Worm (Caenorhabditis elegans) whole organism, L4 larva: Measurements from ENCODE around the gene C26B9.6.

Source experiments
- F10B5.3 ChIP-seq: sonication (generic microtip); optimal IDR thresholded peaks from 2 replicates; lab custom pipeline; 2016; ENCODE audit warnings: mild to moderate bottlenecking, missing genetic modification characterization, missing compliant biosample characterization
- F37D6.2 ChIP-seq: sonication (generic microtip); optimal IDR thresholded peaks from 2 replicates; lab custom pipeline; 2016; ENCODE audit warnings: mild to moderate bottlenecking, missing genetic modification characterization, missing compliant biosample characterization
- R02D3.7 ChIP-seq: fragments of 150-350 bp; sonication (generic microtip); optimal IDR thresholded peaks from 3 replicates; lab custom pipeline; 2014; ENCODE audit warnings: missing biosample characterization, missing genetic modification characterization
- T20F7.1 ChIP-seq: fragments of 200-800 bp; sonication (Bioruptor generic); optimal IDR thresholded peaks from 2 replicates; lab custom pipeline; 2018; ENCODE audit warnings: mild to moderate bottlenecking, missing genetic modification characterization, missing compliant biosample characterization
- T26A8.4 ChIP-seq: fragments of 200-800 bp; sonication (Bioruptor generic); IDR thresholded peaks from 2 replicates; pipeline ENCODE4 v1.3.6; 2022; ENCODE audit warnings: missing genetic modification characterization, missing compliant biosample characterization
- Y105C5A.15 ChIP-seq: fragments of 200-800 bp; sonication (Bioruptor generic); IDR thresholded peaks from 2 replicates; pipeline ENCODE4 v1.3.6; 2022; ENCODE audit warnings: missing genetic modification characterization, missing compliant biosample characterization
- Y48G9A.11 ChIP-seq: fragments of 200-800 bp; sonication (Bioruptor generic); IDR thresholded peaks from 2 replicates; pipeline ENCODE4 v1.3.6; 2022; ENCODE audit warnings: missing genetic modification reagents, missing genetic modification characterization, missing compliant biosample characterization
- aha-1 ChIP-seq: fragments of 150-350 bp; peaks from one replicate; lab custom pipeline; 2014; ENCODE audit warnings: missing biosample characterization, missing genetic modification characterization
- ceh-20 ChIP-seq: fragments of 200-800 bp; sonication (Bioruptor generic); IDR thresholded peaks from 2 replicates; pipeline ENCODE4 v1.3.6; 2022; ENCODE audit warnings: missing genetic modification reagents, missing genetic modification characterization, missing compliant biosample characterization
- ceh-32 ChIP-seq: sonication (generic microtip); optimal IDR thresholded peaks from 2 replicates; lab custom pipeline; 2016; ENCODE audit warnings: mild to moderate bottlenecking, missing genetic modification characterization, missing compliant biosample characterization; ENCODE audit not compliant: poor library complexity
- ceh-82 ChIP-seq: sonication (generic microtip); optimal IDR thresholded peaks from 2 replicates; lab custom pipeline; 2017; ENCODE audit warnings: missing biosample characterization, missing genetic modification characterization
- ctbp-1 ChIP-seq: fragments of 200-800 bp; sonication (Bioruptor generic); IDR thresholded peaks from 2 replicates; pipeline ENCODE4 v1.3.6; 2022; ENCODE audit warnings: missing genetic modification reagents, missing genetic modification characterization, missing compliant biosample characterization
- daf-16 ChIP-seq, 3 experiments: sonication (generic microtip); optimal IDR thresholded peaks; 2 replicates each; lab custom pipeline; 2016 to 2017; ENCODE audit warnings: missing genetic modification characterization in 3 of 3, missing genetic modification reagents in 3 of 3, mild to moderate bottlenecking in 2 of 3, missing compliant biosample characterization in 2 of 3, missing biosample characterization in 1 of 3, moderate library complexity in 1 of 3
- daf-19 ChIP-seq: fragments of 200-800 bp; sonication (Bioruptor generic); conservative IDR thresholded peaks from 2 replicates; pipeline ENCODE4 v1.3.6; 2022; ENCODE audit warnings: missing genetic modification characterization, missing compliant biosample characterization
- dmd-6 ChIP-seq: fragments of 200-800 bp; sonication (Bioruptor generic); IDR thresholded peaks from 2 replicates; pipeline ENCODE4 v1.3.6; 2022; ENCODE audit warnings: missing genetic modification reagents, missing genetic modification characterization, missing compliant biosample characterization
- hlh-11 ChIP-seq: fragments of 200-800 bp; sonication (Bioruptor generic); optimal IDR thresholded peaks from 2 replicates; lab custom pipeline; 2018; ENCODE audit warnings: mild to moderate bottlenecking, missing genetic modification characterization, missing compliant biosample characterization
- jun-1 ChIP-seq: fragments of 150-350 bp; optimal IDR thresholded peaks from 2 replicates; lab custom pipeline; 2014; ENCODE audit warnings: missing biosample characterization, missing genetic modification reagents, missing genetic modification characterization
- lin-29 ChIP-seq: fragments of 200-800 bp; sonication (Bioruptor generic); IDR thresholded peaks from 2 replicates; pipeline ENCODE4 v1.3.6; 2022; ENCODE audit warnings: missing genetic modification reagents, missing genetic modification characterization, missing compliant biosample characterization
- lin-38 ChIP-seq: fragments of 200-800 bp; sonication (Bioruptor generic); IDR thresholded peaks from 2 replicates; pipeline ENCODE4 v1.3.6; 2022; ENCODE audit warnings: missing genetic modification reagents, missing genetic modification characterization, missing compliant biosample characterization
- lir-3 ChIP-seq: sonication (generic microtip); optimal IDR thresholded peaks from 2 replicates; lab custom pipeline; 2016; ENCODE audit warnings: mild to moderate bottlenecking, missing genetic modification characterization, missing compliant biosample characterization
- lsy-2 ChIP-seq, 2 experiments: fragments of 150-350 bp in 1 of 2; sonication (generic microtip) in 1 of 2; optimal IDR thresholded peaks; 2 replicates each; lab custom pipeline; 2014 to 2017; ENCODE audit warnings: missing biosample characterization in 2 of 2, missing genetic modification characterization in 2 of 2
- mxl-2 ChIP-seq: fragments of 200-800 bp; sonication (Bioruptor generic); conservative IDR thresholded peaks from 2 replicates; pipeline ENCODE4 v1.3.6; 2022; ENCODE audit warnings: missing genetic modification reagents, missing genetic modification characterization, missing compliant biosample characterization
- nhr-102 ChIP-seq: sonication (generic microtip); optimal IDR thresholded peaks from 2 replicates; lab custom pipeline; 2016; ENCODE audit warnings: mild to moderate bottlenecking, missing genetic modification characterization, moderate library complexity, missing compliant biosample characterization
- nhr-11 ChIP-seq: fragments of 150-350 bp; optimal IDR thresholded peaks from 2 replicates; lab custom pipeline; 2014; ENCODE audit warnings: missing biosample characterization, missing genetic modification characterization
- nhr-237 ChIP-seq: sonication (generic microtip); optimal IDR thresholded peaks from 2 replicates; lab custom pipeline; 2017; ENCODE audit warnings: missing biosample characterization, missing genetic modification characterization
- nhr-28 ChIP-seq: fragments of 150-350 bp; optimal IDR thresholded peaks from 2 replicates; lab custom pipeline; 2014; ENCODE audit warnings: missing biosample characterization, missing genetic modification characterization
- nhr-41 ChIP-seq: fragments of 200-800 bp; sonication (Bioruptor generic); IDR thresholded peaks from 2 replicates; pipeline ENCODE4 v1.3.6; 2022; ENCODE audit warnings: missing genetic modification reagents, missing genetic modification characterization, missing compliant biosample characterization
- nhr-42 ChIP-seq: fragments of 200-800 bp; sonication (Bioruptor generic); IDR thresholded peaks from 2 replicates; pipeline ENCODE4 v1.3.6; 2022; ENCODE audit warnings: missing genetic modification characterization, missing compliant biosample characterization
- nhr-48 ChIP-seq: sonication (generic microtip); optimal IDR thresholded peaks from 2 replicates; lab custom pipeline; 2016; ENCODE audit warnings: mild to moderate bottlenecking, missing genetic modification characterization, missing compliant biosample characterization
- nhr-6 ChIP-seq: fragments of 150-350 bp; optimal IDR thresholded peaks from 2 replicates; lab custom pipeline; 2014; ENCODE audit warnings: missing biosample characterization, missing genetic modification characterization
- pqm-1 ChIP-seq: sonication (generic microtip); optimal IDR thresholded peaks from 2 replicates; lab custom pipeline; 2017; ENCODE audit warnings: missing biosample characterization, missing genetic modification characterization
- saeg-2 ChIP-seq: fragments of 200-800 bp; sonication (Bioruptor generic); IDR thresholded peaks from 2 replicates; pipeline ENCODE4 v1.3.6; 2022; ENCODE audit warnings: missing genetic modification reagents, missing genetic modification characterization, missing compliant biosample characterization
- sdz-12 ChIP-seq: fragments of 200-800 bp; sonication (Bioruptor generic); optimal IDR thresholded peaks from 2 replicates; lab custom pipeline; 2018; ENCODE audit warnings: mild to moderate bottlenecking, missing genetic modification characterization, missing compliant biosample characterization
- set-16 ChIP-seq: fragments of 200-800 bp; sonication (Bioruptor generic); IDR thresholded peaks from 2 replicates; pipeline ENCODE4 v1.3.6; 2022; ENCODE audit warnings: missing genetic modification reagents, missing genetic modification characterization, missing compliant biosample characterization
- snpc-1.2 ChIP-seq: fragments of 200-800 bp; sonication (Bioruptor generic); IDR thresholded peaks from 2 replicates; pipeline ENCODE4 v1.3.6; 2022; ENCODE audit warnings: missing genetic modification reagents, missing genetic modification characterization, missing compliant biosample characterization
- tag-97 ChIP-seq: fragments of 200-800 bp; sonication (Bioruptor generic); IDR thresholded peaks from 2 replicates; pipeline ENCODE4 v1.3.6; 2022; ENCODE audit warnings: missing genetic modification characterization, missing compliant biosample characterization
- unc-39 ChIP-seq: sonication (generic microtip); optimal IDR thresholded peaks from 2 replicates; lab custom pipeline; 2017; ENCODE audit warnings: missing biosample characterization, missing genetic modification characterization
- unc-62 ChIP-seq, 3 experiments: fragments of 150-350 bp in 1 of 3; sonication (generic microtip); optimal IDR thresholded peaks in 2 of 3; peaks in 1 of 3; 1 replicate in 1 of 3; 2 replicates in 2 of 3; lab custom pipeline; 2014 to 2017; ENCODE audit warnings: missing biosample characterization in 3 of 3, missing genetic modification characterization in 3 of 3, missing genetic modification reagents in 3 of 3, missing genotype in 1 of 3
- zfp-2 ChIP-seq: sonication (generic microtip); optimal IDR thresholded peaks from 2 replicates; lab custom pipeline; 2016; ENCODE audit warnings: mild to moderate bottlenecking, missing genetic modification characterization, missing compliant biosample characterization
- zfp-3 ChIP-seq: fragments of 200-800 bp; sonication (Bioruptor generic); conservative IDR thresholded peaks from 2 replicates; pipeline ENCODE4 v1.3.6; 2022; ENCODE audit warnings: missing genetic modification reagents, missing genetic modification characterization, missing compliant biosample characterization
- zip-2 ChIP-seq: fragments of 150-350 bp; optimal IDR thresholded peaks from 2 replicates; lab custom pipeline; 2014; ENCODE audit warnings: missing biosample characterization, missing genetic modification characterization
- ztf-11 ChIP-seq: fragments of 150-350 bp; optimal IDR thresholded peaks from 2 replicates; lab custom pipeline; 2014; ENCODE audit warnings: missing biosample characterization, missing genetic modification characterization

The C26B9.6 gene

ce11 chrX:5335368-5335767, at the start of gene C26B9.6:
TSS of gene C26B9.6 (minus strand) at chrX:5335468.
- TF ChIP-seq zfp-3 (no peak), lir-3 (no peak), daf-19 (GFP tag; lab: Robert Waterston, UW) (no peak), nhr-41 (GFP tag; lab: Robert Waterston, UW) (no peak), nhr-48 (tag; lab: Kevin White, UChicago) (no peak), zip-2 (tag; lab: Kevin White, UChicago) (no peak), F37D6.2 (tag; lab: Kevin White, UChicago) (no peak), nhr-6 (no peak), mxl-2 (GFP tag; lab: Robert Waterston, UW) (no peak), R02D3.7 (tag; lab: Kevin White, UChicago) (no peak), zfp-2 (tag; lab: Kevin White, UChicago) (no peak), ceh-32 (no peak), hlh-11 (no peak), nhr-42 (GFP tag; lab: Robert Waterston, UW) (no peak), F10B5.3 (tag; lab: Kevin White, UChicago) (no peak), nhr-11 (tag; lab: Kevin White, UChicago) (no peak)
- TF ChIP-seq, all 104 proteins: peak for 0

ce11 chrX:5382778-5383177, 47.5 kb upstream of the C26B9.6 start:
- no peak for TF ChIP-seq nhr-102 (tag; lab: Kevin White, UChicago)
- peak in 1 of 2 experiments; percentile 87 for TF ChIP-seq unc-62 (GFP tag; optimal IDR thresholded peaks at IDR 0.05 in 1 of 2; lab: Kevin White, UChicago)
- TF ChIP-seq unc-62 (tag; optimal IDR thresholded peaks at IDR 0.05; lab: Kevin White, UChicago): no peak

ce11 chrX:5377307-5377706, 42.0 kb upstream of the C26B9.6 start, which contains the start of gene sek-5:
TSS of gene sek-5 (plus strand) at chrX:5377607.
- no peak for TF ChIP-seq tag-97 (GFP tag; lab: Robert Waterston, UW)
- TF ChIP-seq ceh-82 (tag; lab: Kevin White, UChicago): no peak
- TF ChIP-seq set-16 (GFP tag; lab: Robert Waterston, UW): no peak
- TF ChIP-seq mxl-2 (GFP tag; lab: Robert Waterston, UW): no peak
- no peak for TF ChIP-seq ztf-11
- TF ChIP-seq ceh-20 (GFP tag; lab: Robert Waterston, UW): no peak
- TF ChIP-seq lin-29 (GFP tag; lab: Robert Waterston, UW): no peak
- no peak for TF ChIP-seq jun-1 (tag; lab: Kevin White, UChicago)
- no peak for TF ChIP-seq ctbp-1 (GFP tag; lab: Robert Waterston, UW)
- TF ChIP-seq snpc-1.2: no peak
- TF ChIP-seq lin-38 (GFP tag; lab: Robert Waterston, UW): no peak
- TF ChIP-seq lir-3: no peak
- TF ChIP-seq T26A8.4: no peak
- TF ChIP-seq unc-39: no peak
- no peak for TF ChIP-seq zfp-3
- no peak for TF ChIP-seq lsy-2 (tag; optimal IDR thresholded peaks at IDR 0.05; lab: Kevin White, UChicago)
- no peak for TF ChIP-seq aha-1 (tag; lab: Kevin White, UChicago)
- TF ChIP-seq Y105C5A.15: no peak
- TF ChIP-seq nhr-11 (tag; lab: Kevin White, UChicago): no peak
- no peak for TF ChIP-seq saeg-2

- TF ChIP-seq nhr-237 (tag; lab: Kevin White, UChicago) (no peak), pqm-1 (peak; percentile 52), daf-16 (GFP tag; optimal IDR thresholded peaks at IDR 0.05; lab: Kevin White, UChicago) (no peak), daf-16 (tag; optimal IDR thresholded peaks at IDR 0.05; lab: Kevin White, UChicago) (peak; percentile 91), nhr-28 (peak; percentile 45), T20F7.1 (GFP tag; lab: Kevin White, UChicago) (no peak), sdz-12 (no peak), Y48G9A.11 (GFP tag; lab: Robert Waterston, UW) (no peak), dmd-6 (GFP tag; lab: Robert Waterston, UW) (peak; percentile 33; the same call in 1 of the 2 replicates)
These were observed 39.5 kb upstream of the C26B9.6 start, which contains the start of gene sek-4 for ce11 chrX:5374742-5375141. TSS of gene sek-4 (plus strand) at chrX:5375059.
